Worm (Caenorhabditis elegans) whole organism, L4 larva: Measurements from ENCODE around the gene ssr-2.

Experiments
- D1046.2 ChIP-seq: fragments of 200-800 bp; sonication (Bioruptor generic); IDR thresholded peaks from 2 replicates; pipeline ENCODE4 v1.3.6; 2022; ENCODE audit warnings: missing genetic modification characterization, missing compliant biosample characterization
- F26F4.8 ChIP-seq: fragments of 200-800 bp; sonication (Bioruptor generic); conservative IDR thresholded peaks from 2 replicates; pipeline ENCODE4 v1.3.6; 2022; ENCODE audit warnings: missing genetic modification characterization, missing compliant biosample characterization
- F49E8.2 ChIP-seq: sonication (generic microtip); optimal IDR thresholded peaks from 2 replicates; lab custom pipeline; 2016; ENCODE audit warnings: missing compliant biosample characterization, mild to moderate bottlenecking, missing genetic modification characterization, borderline replicate concordance
- R02D3.7 ChIP-seq: fragments of 150-350 bp; sonication (generic microtip); optimal IDR thresholded peaks from 3 replicates; lab custom pipeline; 2014; ENCODE audit warnings: missing biosample characterization, missing genetic modification characterization
- T26A8.4 ChIP-seq: fragments of 200-800 bp; sonication (Bioruptor generic); IDR thresholded peaks from 2 replicates; pipeline ENCODE4 v1.3.6; 2022; ENCODE audit warnings: missing genetic modification characterization, missing compliant biosample characterization
- Y48G9A.11 ChIP-seq: fragments of 200-800 bp; sonication (Bioruptor generic); IDR thresholded peaks from 2 replicates; pipeline ENCODE4 v1.3.6; 2022; ENCODE audit warnings: missing genetic modification reagents, missing genetic modification characterization, missing compliant biosample characterization
- Y5F2A.4 ChIP-seq: fragments of 200-800 bp; sonication (Bioruptor generic); optimal IDR thresholded peaks from 2 replicates; lab custom pipeline; 2018; ENCODE audit warnings: mild to moderate bottlenecking, missing genetic modification characterization, missing compliant biosample characterization
- attf-4 ChIP-seq: sonication (generic microtip); optimal IDR thresholded peaks from 3 replicates; lab custom pipeline; 2017; ENCODE audit warnings: missing biosample characterization, missing genetic modification characterization
- ceh-20 ChIP-seq: fragments of 200-800 bp; sonication (Bioruptor generic); IDR thresholded peaks from 2 replicates; pipeline ENCODE4 v1.3.6; 2022; ENCODE audit warnings: missing genetic modification reagents, missing genetic modification characterization, missing compliant biosample characterization
- ceh-32 ChIP-seq: sonication (generic microtip); optimal IDR thresholded peaks from 2 replicates; lab custom pipeline; 2016; ENCODE audit warnings: mild to moderate bottlenecking, missing genetic modification characterization, missing compliant biosample characterization; ENCODE audit not compliant: poor library complexity
- cey-2 ChIP-seq: sonication (generic microtip); optimal IDR thresholded peaks from 3 replicates; lab custom pipeline; 2017; ENCODE audit warnings: missing genetic modification characterization, mild to moderate bottlenecking, missing compliant biosample characterization, antibody characterized with exemption, borderline replicate concordance; ENCODE audit not compliant: insufficient read depth
- ctbp-1 ChIP-seq: fragments of 200-800 bp; sonication (Bioruptor generic); IDR thresholded peaks from 2 replicates; pipeline ENCODE4 v1.3.6; 2022; ENCODE audit warnings: missing genetic modification reagents, missing genetic modification characterization, missing compliant biosample characterization
- daf-19 ChIP-seq: fragments of 200-800 bp; sonication (Bioruptor generic); conservative IDR thresholded peaks from 2 replicates; pipeline ENCODE4 v1.3.6; 2022; ENCODE audit warnings: missing genetic modification characterization, missing compliant biosample characterization
- daf-8 ChIP-seq: fragments of 200-800 bp; sonication (Bioruptor generic); IDR thresholded peaks from 2 replicates; pipeline ENCODE4 v1.3.6; 2022; ENCODE audit warnings: missing genetic modification characterization, missing compliant biosample characterization
- dmd-6 ChIP-seq: fragments of 200-800 bp; sonication (Bioruptor generic); IDR thresholded peaks from 2 replicates; pipeline ENCODE4 v1.3.6; 2022; ENCODE audit warnings: missing genetic modification reagents, missing genetic modification characterization, missing compliant biosample characterization
- dmd-8 ChIP-seq: fragments of 200-800 bp; sonication (Bioruptor generic); IDR thresholded peaks from 2 replicates; pipeline ENCODE4 v1.3.6; 2022; ENCODE audit warnings: missing genetic modification characterization, missing compliant biosample characterization
- dpl-1 ChIP-seq: fragments of 150-350 bp; optimal IDR thresholded peaks from 2 replicates; lab custom pipeline; 2014; ENCODE audit warnings: missing biosample characterization, missing genetic modification reagents, missing genetic modification characterization
- dve-1 ChIP-seq: sonication (generic microtip); optimal IDR thresholded peaks from 2 replicates; lab custom pipeline; 2017; ENCODE audit warnings: antibody characterized with exemption, mild to moderate bottlenecking, missing genetic modification characterization, missing compliant biosample characterization; ENCODE audit not compliant: insufficient read depth
- egl-27 ChIP-seq: sonication (generic microtip); optimal IDR thresholded peaks from 3 replicates; lab custom pipeline; 2017; ENCODE audit warnings: missing biosample characterization, missing genetic modification reagents, missing genetic modification characterization
- egl-43 ChIP-seq: fragments of 200-800 bp; sonication (Bioruptor generic); IDR thresholded peaks from 2 replicates; pipeline ENCODE4 v1.3.6; 2022; ENCODE audit warnings: missing genetic modification reagents, missing genetic modification characterization, missing compliant biosample characterization
- fos-1 ChIP-seq: fragments of 150-350 bp; optimal IDR thresholded peaks from 2 replicates; lab custom pipeline; 2014; ENCODE audit warnings: missing biosample characterization, missing genetic modification characterization
- gei-8 ChIP-seq: fragments of 200-800 bp; sonication (Bioruptor generic); optimal IDR thresholded peaks from 2 replicates; lab custom pipeline; 2018; ENCODE audit warnings: mild to moderate bottlenecking, missing genetic modification characterization, missing compliant biosample characterization
- hmg-1.1 ChIP-seq: fragments of 200-800 bp; sonication (Bioruptor generic); IDR thresholded peaks from 2 replicates; pipeline ENCODE4 v1.3.6; 2022; ENCODE audit warnings: missing genetic modification reagents, missing genetic modification characterization, missing compliant biosample characterization
- lin-1 ChIP-seq: fragments of 200-800 bp; sonication (Bioruptor generic); IDR thresholded peaks from 2 replicates; pipeline ENCODE4 v1.3.6; 2022; ENCODE audit warnings: missing genetic modification reagents, missing genetic modification characterization, missing compliant biosample characterization
- lin-13 ChIP-seq: fragments of 150-350 bp; optimal IDR thresholded peaks from 2 replicates; lab custom pipeline; 2014; ENCODE audit warnings: missing biosample characterization, missing genetic modification reagents, missing genetic modification characterization
- lin-29 ChIP-seq: fragments of 200-800 bp; sonication (Bioruptor generic); IDR thresholded peaks from 2 replicates; pipeline ENCODE4 v1.3.6; 2022; ENCODE audit warnings: missing genetic modification reagents, missing genetic modification characterization, missing compliant biosample characterization
- lir-3 ChIP-seq: sonication (generic microtip); optimal IDR thresholded peaks from 2 replicates; lab custom pipeline; 2016; ENCODE audit warnings: mild to moderate bottlenecking, missing genetic modification characterization, missing compliant biosample characterization
- madf-5 ChIP-seq, 2 experiments: fragments of 200-800 bp; sonication (Bioruptor generic); IDR thresholded peaks; 2 replicates each; pipeline ENCODE4 v1.3.6; 2022; ENCODE audit warnings: missing compliant biosample characterization in 2 of 2, missing genetic modification characterization in 2 of 2
- madf-9 ChIP-seq: fragments of 200-800 bp; sonication (Bioruptor generic); conservative IDR thresholded peaks from 2 replicates; pipeline ENCODE4 v1.3.6; 2022; ENCODE audit warnings: missing genetic modification reagents, missing genetic modification characterization, missing compliant biosample characterization
- mdl-1 ChIP-seq, 2 experiments: fragments of 150-350 bp in 1 of 2; sonication (generic microtip) in 1 of 2; optimal IDR thresholded peaks; 2 replicates each; lab custom pipeline; 2014 to 2017; ENCODE audit warnings: missing biosample characterization in 2 of 2, missing genetic modification characterization in 2 of 2
- mes-2 ChIP-seq: sonication (generic microtip); optimal IDR thresholded peaks from 2 replicates; lab custom pipeline; 2016; ENCODE audit warnings: missing genotype, mild to moderate bottlenecking, missing genetic modification characterization, missing compliant biosample characterization; ENCODE audit not compliant: poor library complexity, severe bottlenecking
- mxl-3 ChIP-seq: fragments of 200-800 bp; sonication (Bioruptor generic); optimal IDR thresholded peaks from 2 replicates; lab custom pipeline; 2018; ENCODE audit warnings: mild to moderate bottlenecking, missing genetic modification characterization, missing compliant biosample characterization
- nhr-11 ChIP-seq: fragments of 150-350 bp; optimal IDR thresholded peaks from 2 replicates; lab custom pipeline; 2014; ENCODE audit warnings: missing biosample characterization, missing genetic modification characterization
- nhr-237 ChIP-seq: sonication (generic microtip); optimal IDR thresholded peaks from 2 replicates; lab custom pipeline; 2017; ENCODE audit warnings: missing biosample characterization, missing genetic modification characterization
- nhr-41 ChIP-seq: fragments of 200-800 bp; sonication (Bioruptor generic); IDR thresholded peaks from 2 replicates; pipeline ENCODE4 v1.3.6; 2022; ENCODE audit warnings: missing genetic modification reagents, missing genetic modification characterization, missing compliant biosample characterization
- nhr-6 ChIP-seq: fragments of 150-350 bp; optimal IDR thresholded peaks from 2 replicates; lab custom pipeline; 2014; ENCODE audit warnings: missing biosample characterization, missing genetic modification characterization
- nhr-76 ChIP-seq: fragments of 150-350 bp; optimal IDR thresholded peaks from 2 replicates; lab custom pipeline; 2014; ENCODE audit warnings: missing biosample characterization, missing genetic modification characterization
- pha-4 ChIP-seq, 2 experiments: fragments of 150-350 bp in 1 of 2; fragments of 200-800 bp in 1 of 2; sonication (Bioruptor generic) in 1 of 2; IDR thresholded peaks in 1 of 2; optimal IDR thresholded peaks in 1 of 2; 2 replicates each; pipeline versions ENCODE4 v1.3.6 to Lab custom; 2014 to 2022; ENCODE audit warnings: missing genetic modification characterization in 2 of 2, missing genetic modification reagents in 2 of 2, missing biosample characterization in 1 of 2, missing compliant biosample characterization in 1 of 2
- php-3 ChIP-seq: fragments of 200-800 bp; sonication (Bioruptor generic); IDR thresholded peaks from 2 replicates; pipeline ENCODE4 v1.3.6; 2022; ENCODE audit warnings: missing genetic modification reagents, missing genetic modification characterization, missing compliant biosample characterization
- rbr-2 ChIP-seq: sonication (generic microtip); optimal IDR thresholded peaks from 2 replicates; lab custom pipeline; 2016; ENCODE audit warnings: missing genotype, missing genetic modification characterization, missing compliant biosample characterization
- saeg-2 ChIP-seq: fragments of 200-800 bp; sonication (Bioruptor generic); IDR thresholded peaks from 2 replicates; pipeline ENCODE4 v1.3.6; 2022; ENCODE audit warnings: missing genetic modification reagents, missing genetic modification characterization, missing compliant biosample characterization
- set-16 ChIP-seq: fragments of 200-800 bp; sonication (Bioruptor generic); IDR thresholded peaks from 2 replicates; pipeline ENCODE4 v1.3.6; 2022; ENCODE audit warnings: missing genetic modification reagents, missing genetic modification characterization, missing compliant biosample characterization
- skn-1 ChIP-seq: fragments of 150-350 bp; optimal IDR thresholded peaks from 2 replicates; lab custom pipeline; 2014; ENCODE audit warnings: missing biosample characterization, missing genetic modification characterization
- snpc-1.2 ChIP-seq: fragments of 200-800 bp; sonication (Bioruptor generic); IDR thresholded peaks from 2 replicates; pipeline ENCODE4 v1.3.6; 2022; ENCODE audit warnings: missing genetic modification reagents, missing genetic modification characterization, missing compliant biosample characterization
- tra-1 ChIP-seq: fragments of 200-800 bp; sonication (Bioruptor generic); IDR thresholded peaks from 2 replicates; pipeline ENCODE4 v1.3.6; 2022; ENCODE audit warnings: missing genetic modification reagents, missing genetic modification characterization, missing compliant biosample characterization
- vab-7 ChIP-seq: fragments of 200-800 bp; sonication (Bioruptor generic); IDR thresholded peaks from 2 replicates; pipeline ENCODE4 v1.3.6; 2022; ENCODE audit warnings: missing genetic modification reagents, missing genetic modification characterization, missing compliant biosample characterization
- zag-1 ChIP-seq: fragments of 150-350 bp; optimal IDR thresholded peaks from 2 replicates; lab custom pipeline; 2014; ENCODE audit warnings: missing biosample characterization, missing genetic modification characterization
- ztf-7 ChIP-seq: fragments of 150-350 bp; optimal IDR thresholded peaks from 2 replicates; lab custom pipeline; 2014; ENCODE audit warnings: missing biosample characterization, missing genetic modification characterization

ssr-2 gene

ce11 chrX:2852388-2852908 lies 24.9 kb upstream of the ssr-2 start, which contains the start of gene kin-29 (continued):
- TF ChIP-seq egl-27 (tag; lab: Kevin White, UChicago) (no peak), mdl-1 (tag; optimal IDR thresholded peaks at IDR 0.05; lab: Kevin White, UChicago) (peak; percentile 72 to 93), R02D3.7 (tag; lab: Kevin White, UChicago) (no peak), saeg-2 (GFP tag; lab: Robert Waterston, UW) (0 out of 2 replicates have a peak, but pooled peaks have one; percentile 40), lin-13 (GFP tag; lab: Kevin White, UChicago) (peak; percentile 56), hmg-1.1 (GFP tag; lab: Robert Waterston, UW) (peak; percentile 95), lir-3 (tag; lab: Kevin White, UChicago) (no peak), madf-5 (GFP tag; IDR thresholded peaks at IDR 0.05; lab: Robert Waterston, UW) (no peak), attf-4 (tag; lab: Kevin White, UChicago) (no peak), mxl-3 (GFP tag; lab: Kevin White, UChicago) (peak; percentile 85), nhr-41 (GFP tag; lab: Robert Waterston, UW) (peak; percentile 5; the same call in 1 of the 2 replicates), snpc-1.2 (GFP tag; lab: Robert Waterston, UW) (0 out of 2 replicates have a peak, but pooled peaks have one; percentile 18), vab-7 (GFP tag; lab: Robert Waterston, UW) (peak; percentile 54; the same call in 1 of the 2 replicates), skn-1 (tag; lab: Kevin White, UChicago) (no peak), daf-8 (GFP tag; lab: Robert Waterston, UW) (no peak)

ce11 chrX:2843508-2843907 lies 16.0 kb upstream of the ssr-2 start:
- TF ChIP-seq F26F4.8 (GFP tag; lab: Robert Waterston, UW) (no peak), madf-9 (no peak), daf-19 (GFP tag; lab: Robert Waterston, UW) (no peak), set-16 (no peak), nhr-76 (tag; lab: Kevin White, UChicago) (no peak), lin-1 (GFP tag; lab: Robert Waterston, UW) (no peak), egl-43 (GFP tag; lab: Robert Waterston, UW) (peak; percentile 74), gei-8 (GFP tag; lab: Kevin White, UChicago) (no peak), ceh-32 (tag; lab: Kevin White, UChicago) (no peak), ztf-7 (tag; lab: Kevin White, UChicago) (no peak), pha-4 (GFP tag; IDR thresholded peaks at IDR 0.05; lab: Robert Waterston, UW) (no peak), pha-4 (tag; optimal IDR thresholded peaks at IDR 0.05; lab: Kevin White, UChicago) (no peak), Y5F2A.4 (GFP tag; lab: Kevin White, UChicago) (no peak), Y48G9A.11 (no peak), mes-2 (tag; lab: Kevin White, UChicago) (no peak), zag-1 (no peak), fos-1 (tag; lab: Kevin White, UChicago) (no peak), dpl-1 (no peak), cey-2 (tag; lab: Kevin White, UChicago) (no peak), madf-5 (GFP tag; IDR thresholded peaks at IDR 0.05; lab: Robert Waterston, UW) (no peak), dve-1 (no peak), R02D3.7 (tag; lab: Kevin White, UChicago) (no peak), php-3 (0 out of 2 replicates have a peak, but pooled peaks have one; percentile 13), D1046.2 (GFP tag; lab: Robert Waterston, UW) (no peak), nhr-11 (tag; lab: Kevin White, UChicago) (no peak), ctbp-1 (no peak), rbr-2 (tag; lab: Kevin White, UChicago) (no peak), F49E8.2 (no peak), nhr-237 (no peak), dmd-8 (GFP tag; lab: Robert Waterston, UW) (no peak), lin-29 (GFP tag; lab: Robert Waterston, UW) (no peak), tra-1 (0 out of 2 replicates have a peak, but pooled peaks have one; percentile 42), ceh-20 (no peak), T26A8.4 (0 out of 2 replicates have a peak, but pooled peaks have one; percentile 32), nhr-6 (no peak), dmd-6 (no peak)
